Fruit fly (Drosophila melanogaster): ENCODE data around the gene Tsen34.

Gene Tsen34

DNA sequence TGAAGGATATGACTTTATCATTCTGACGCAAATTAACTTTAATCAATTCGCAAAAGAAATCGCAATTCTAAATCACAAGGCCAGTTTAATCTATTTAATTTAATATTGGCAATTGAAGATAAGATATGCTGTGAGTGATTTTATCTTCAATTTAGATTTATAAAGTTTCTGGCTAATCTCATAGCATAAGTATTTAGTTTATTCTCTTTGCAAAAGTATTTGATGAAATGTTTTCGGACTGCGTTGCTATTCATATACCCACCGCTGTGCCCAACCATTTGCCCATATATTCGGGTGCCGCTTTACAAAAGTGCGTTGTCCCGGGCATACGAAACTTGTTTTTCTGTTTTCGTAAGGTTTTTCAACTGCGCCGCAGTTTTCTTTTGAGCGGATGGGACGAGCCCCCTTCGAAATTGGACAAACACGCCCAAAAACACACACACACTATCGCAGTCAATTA, 23.3 kb upstream of the Tsen34 start:
- TF ChIP-seq usp (GFP tag; optimal IDR thresholded peaks at IDR 0.05): no peak
- peak; percentile 42 for TF ChIP-seq Hnf4 (GFP tag; optimal IDR thresholded peaks at IDR 0.05)
- no peak for TF ChIP-seq pan (optimal IDR thresholded peaks at IDR 0.05)
- no peak for TF ChIP-seq Vsx2 (GFP tag; optimal IDR thresholded peaks at IDR 0.05; ENCODE audit: partially characterized antibody)
- no peak for TF ChIP-seq dsf (GFP tag; optimal IDR thresholded peaks at IDR 0.05; ENCODE audit: borderline replicate concordance)
- TF ChIP-seq CrebA (GFP tag; optimal IDR thresholded peaks at IDR 0.05; ENCODE audit: borderline replicate concordance): no peak
- no peak for TF ChIP-seq Jra (GFP tag; optimal IDR thresholded peaks at IDR 0.05)
- no peak for TF ChIP-seq Mio (GFP tag; optimal IDR thresholded peaks at IDR 0.05)
- no peak for TF ChIP-seq dl (GFP tag; optimal IDR thresholded peaks at IDR 0.05; ENCODE audit: insufficient read depth in 1 of 2, partially characterized antibody in 2 of 2)
- TF ChIP-seq N (GFP tag; optimal IDR thresholded peaks at IDR 0.05): no peak
- peak; percentile 96 for TF ChIP-seq sv (GFP tag; optimal IDR thresholded peaks at IDR 0.05)
- peak; percentile 67 for TF ChIP-seq br (GFP tag; optimal IDR thresholded peaks at IDR 0.05)
- peak; percentile 70 for TF ChIP-seq ey (GFP tag; optimal IDR thresholded peaks at IDR 0.05)
- peak; percentile 62 for TF ChIP-seq psq (GFP tag; optimal IDR thresholded peaks at IDR 0.05)
- peak; percentile 68 for TF ChIP-seq rgr (GFP tag; optimal IDR thresholded peaks at IDR 0.05)
- no peak for TF ChIP-seq Hr78 (GFP tag; optimal IDR thresholded peaks at IDR 0.05)
- TF ChIP-seq Dif (GFP tag; optimal IDR thresholded peaks at IDR 0.05; ENCODE audit: partially characterized antibody): no peak
- TF ChIP-seq fru (GFP tag; optimal IDR thresholded peaks at IDR 0.05): peak; percentile 75
- TF ChIP-seq Hr83 (GFP tag; optimal IDR thresholded peaks at IDR 0.05; ENCODE audit: poor library complexity, severe bottlenecking): no peak
- no peak for TF ChIP-seq GATAd (GFP tag; optimal IDR thresholded peaks at IDR 0.05)
- TF ChIP-seq dmrt93B (GFP tag; optimal IDR thresholded peaks at IDR 0.05): peak; percentile 69
- TF ChIP-seq OdsH (GFP tag; optimal IDR thresholded peaks at IDR 0.05): peak; percentile 67
- TF ChIP-seq CG32264 (GFP tag; optimal IDR thresholded peaks at IDR 0.05): no peak
- TF ChIP-seq HLH106 (tag; optimal IDR thresholded peaks at IDR 0.05): peak; percentile 73
- peak; percentile 28 for TF ChIP-seq woc (GFP tag; optimal IDR thresholded peaks at IDR 0.05)
- no peak for TF ChIP-seq Myc (optimal IDR thresholded peaks at IDR 0.05)
- TF ChIP-seq Rel (GFP tag; optimal IDR thresholded peaks at IDR 0.05): no peak
- TF ChIP-seq Rel (tag; optimal IDR thresholded peaks at IDR 0.05): no peak
- TF ChIP-seq lola (GFP tag; optimal IDR thresholded peaks at IDR 0.05): no peak
- peak; percentile 48 for TF ChIP-seq brk (GFP tag; optimal IDR thresholded peaks at IDR 0.05)
- no peak for TF ChIP-seq jim (GFP tag; optimal IDR thresholded peaks at IDR 0.05)
- TF ChIP-seq Dfd (GFP tag; optimal IDR thresholded peaks at IDR 0.05): peak; percentile 48
- no peak for TF ChIP-seq tai (GFP tag; optimal IDR thresholded peaks at IDR 0.05)
- TF ChIP-seq h (GFP tag; optimal IDR thresholded peaks at IDR 0.05): peak; percentile 75
- TF ChIP-seq foxo (GFP tag; optimal IDR thresholded peaks at IDR 0.05): peak in 1 of 2 experiments; percentile 63
- peak; percentile 1 for TF ChIP-seq sage (GFP tag; optimal IDR thresholded peaks at IDR 0.05)
- TF ChIP-seq Abd-B (GFP tag; optimal IDR thresholded peaks at IDR 0.05): no peak
- TF ChIP-seq CG9705 (GFP tag; optimal IDR thresholded peaks at IDR 0.05): peak; percentile 27
- TF ChIP-seq Sp1 (GFP tag; optimal IDR thresholded peaks at IDR 0.05): peak; percentile 79

DNA sequence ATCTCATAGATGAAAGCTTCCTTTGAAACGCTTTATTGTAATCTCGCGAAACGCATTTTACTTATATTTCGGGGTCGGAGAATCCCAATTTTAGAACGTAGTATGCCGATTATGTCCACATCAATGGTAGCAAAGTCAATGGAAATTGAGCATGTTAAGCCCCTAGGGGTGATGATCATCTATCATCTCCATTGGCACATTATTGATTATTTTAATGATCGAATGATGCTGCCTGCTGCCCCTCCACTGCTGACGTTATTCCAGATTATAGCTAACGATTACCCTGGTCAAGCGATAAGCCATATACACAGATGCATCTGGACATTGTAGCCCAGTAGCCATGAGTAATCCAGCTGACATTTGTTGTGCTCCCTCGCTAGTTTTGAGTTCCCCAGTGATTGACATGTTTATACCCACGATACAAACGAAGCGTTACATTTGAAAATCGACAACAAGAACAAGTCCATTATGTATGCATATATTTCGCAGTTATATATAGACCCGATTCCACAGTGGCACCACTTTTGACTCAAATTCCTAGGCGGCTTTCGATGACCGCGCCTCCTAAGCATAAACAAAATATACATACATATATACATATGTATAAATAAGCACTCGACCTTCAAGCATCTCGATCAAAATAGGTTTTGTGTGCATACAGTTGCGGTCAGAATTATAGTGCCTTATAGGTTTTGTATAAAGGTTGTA, 22.8 kb upstream of the Tsen34 start:
- TF ChIP-seq rgr (GFP tag; optimal IDR thresholded peaks at IDR 0.05) (no peak), fru (GFP tag; optimal IDR thresholded peaks at IDR 0.05) (no peak), usp (GFP tag; optimal IDR thresholded peaks at IDR 0.05) (no peak), Myc (optimal IDR thresholded peaks at IDR 0.05) (no peak), Dif (GFP tag; optimal IDR thresholded peaks at IDR 0.05; ENCODE audit: partially characterized antibody) (no peak), Rel (GFP tag; optimal IDR thresholded peaks at IDR 0.05) (no peak), Rel (tag; optimal IDR thresholded peaks at IDR 0.05) (peak; percentile 57), lola (GFP tag; optimal IDR thresholded peaks at IDR 0.05) (no peak)

DNA sequence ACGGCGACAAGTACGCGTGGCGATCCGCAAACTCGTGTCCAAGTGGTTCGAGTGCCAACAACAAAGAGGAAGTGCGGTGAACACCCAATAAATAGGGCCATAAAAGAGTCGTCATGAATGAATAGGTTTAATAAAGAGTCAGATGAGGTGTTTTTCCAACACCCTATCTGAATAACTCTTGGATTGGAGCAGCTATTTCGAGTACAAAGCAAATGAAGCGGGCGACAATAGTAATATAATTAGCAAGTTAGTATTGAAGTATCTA, 21.7 kb upstream of the Tsen34 start:
- no peak for TF ChIP-seq Rel (GFP tag; optimal IDR thresholded peaks at IDR 0.05)
- peak; percentile 0 for TF ChIP-seq Rel (tag; optimal IDR thresholded peaks at IDR 0.05)
- TF ChIP-seq h (GFP tag; optimal IDR thresholded peaks at IDR 0.05): peak; percentile 73
- peak; percentile 11 for TF ChIP-seq Sp1 (GFP tag; optimal IDR thresholded peaks at IDR 0.05)
- no peak for TF ChIP-seq CrebA (GFP tag; optimal IDR thresholded peaks at IDR 0.05; ENCODE audit: borderline replicate concordance)
